Worm (Caenorhabditis elegans) whole organism, young adult: ENCODE data around the gene ttr-16.

ENCODE experiments used
- B0261.1 ChIP-seq: sonication (generic microtip); optimal IDR thresholded peaks from 2 replicates; lab custom pipeline; 2016; ENCODE audit warnings: mild to moderate bottlenecking, missing genetic modification characterization, moderate library complexity, missing compliant biosample characterization
- B0336.3 ChIP-seq: fragments of 200-800 bp; sonication (Bioruptor generic); IDR thresholded peaks from 2 replicates; pipeline ENCODE4 v1.3.6; 2022; ENCODE audit warnings: missing genetic modification characterization, missing compliant biosample characterization
- D2030.7 ChIP-seq: fragments of 200-800 bp; sonication (Bioruptor generic); IDR thresholded peaks from 2 replicates; pipeline ENCODE4 v1.3.6; 2022; ENCODE audit warnings: missing genetic modification reagents, missing genetic modification characterization, missing compliant biosample characterization
- F10E7.11 ChIP-seq: sonication (generic microtip); optimal IDR thresholded peaks from 2 replicates; lab custom pipeline; 2017; ENCODE audit warnings: mild to moderate bottlenecking, missing genetic modification characterization, moderate library complexity, missing compliant biosample characterization
- F22D6.2 ChIP-seq: sonication (generic microtip); optimal IDR thresholded peaks from 2 replicates; lab custom pipeline; 2016; ENCODE audit warnings: mild to moderate bottlenecking, missing genetic modification characterization, missing compliant biosample characterization
- F23B12.7 ChIP-seq: sonication (generic microtip); optimal IDR thresholded peaks from 2 replicates; lab custom pipeline; 2017; ENCODE audit warnings: missing genetic modification characterization, mild to moderate bottlenecking, missing compliant biosample characterization, antibody characterized with exemption, moderate library complexity; ENCODE audit not compliant: insufficient read depth
- K12H6.12 ChIP-seq: fragments of 200-800 bp; sonication (Bioruptor generic); optimal IDR thresholded peaks from 2 replicates; lab custom pipeline; 2018; ENCODE audit warnings: mild to moderate bottlenecking, missing genetic modification characterization, missing compliant biosample characterization
- T07F8.4 ChIP-seq: sonication (generic microtip); optimal IDR thresholded peaks from 2 replicates; lab custom pipeline; 2016; ENCODE audit warnings: mild to moderate bottlenecking, missing genetic modification characterization, moderate library complexity, missing compliant biosample characterization
- T26A5.8 ChIP-seq: sonication (generic microtip); optimal IDR thresholded peaks from 2 replicates; lab custom pipeline; 2016; ENCODE audit warnings: missing genetic modification characterization, missing compliant biosample characterization
- ZK185.1 ChIP-seq: sonication (generic microtip); optimal IDR thresholded peaks from 2 replicates; lab custom pipeline; 2016; ENCODE audit warnings: mild to moderate bottlenecking, missing genetic modification characterization, missing compliant biosample characterization; ENCODE audit not compliant: poor library complexity, severe bottlenecking
- athp-1 ChIP-seq: sonication (generic microtip); optimal IDR thresholded peaks from 2 replicates; lab custom pipeline; 2017; ENCODE audit warnings: mild to moderate bottlenecking, missing genetic modification characterization, missing compliant biosample characterization
- attf-3 ChIP-seq: fragments of 200-800 bp; sonication (Bioruptor generic); conservative IDR thresholded peaks from 2 replicates; pipeline ENCODE4 v1.3.6; 2022; ENCODE audit warnings: missing genetic modification reagents, missing genetic modification characterization, missing compliant biosample characterization
- bed-2 ChIP-seq: fragments of 200-800 bp; sonication (Bioruptor generic); IDR thresholded peaks from 2 replicates; pipeline ENCODE4 v1.3.6; 2022; ENCODE audit warnings: missing genetic modification reagents, missing genetic modification characterization, missing compliant biosample characterization
- cebp-2 ChIP-seq: fragments of 200-800 bp; sonication (Bioruptor generic); IDR thresholded peaks from 2 replicates; pipeline ENCODE4 v1.3.6; 2022; ENCODE audit warnings: missing genetic modification characterization, missing compliant biosample characterization
- ceh-79 ChIP-seq: sonication (generic microtip); optimal IDR thresholded peaks from 2 replicates; lab custom pipeline; 2017; ENCODE audit warnings: mild to moderate bottlenecking, missing genetic modification characterization, missing compliant biosample characterization
- die-1 ChIP-seq: sonication (generic microtip); optimal IDR thresholded peaks from 2 replicates; lab custom pipeline; 2016; ENCODE audit warnings: missing genotype, mild to moderate bottlenecking, missing genetic modification characterization, missing compliant biosample characterization
- dox-1 ChIP-seq: fragments of 200-800 bp; sonication (Bioruptor generic); IDR thresholded peaks from 2 replicates; pipeline ENCODE4 v1.3.6; 2022; ENCODE audit warnings: missing genetic modification reagents, missing genetic modification characterization, missing compliant biosample characterization
- efl-1 ChIP-seq: fragments of 150-350 bp; optimal IDR thresholded peaks from 2 replicates; lab custom pipeline; 2014; ENCODE audit warnings: missing biosample characterization, missing genetic modification reagents, missing genetic modification characterization
- egl-44 ChIP-seq: fragments of 200-800 bp; sonication (Bioruptor generic); IDR thresholded peaks from 2 replicates; pipeline ENCODE4 v1.3.6; 2022; ENCODE audit warnings: missing genetic modification reagents, missing genetic modification characterization, missing compliant biosample characterization
- him-1 ChIP-seq: sonication (generic microtip); optimal IDR thresholded peaks from 2 replicates; lab custom pipeline; 2016; ENCODE audit warnings: missing genotype, missing genetic modification reagents, missing genetic modification characterization, missing compliant biosample characterization
- hlh-12 ChIP-seq: sonication (generic microtip); optimal IDR thresholded peaks from 2 replicates; lab custom pipeline; 2016; ENCODE audit warnings: missing genetic modification characterization, missing compliant biosample characterization
- hlh-26 ChIP-seq: fragments of 200-800 bp; sonication (Bioruptor generic); conservative IDR thresholded peaks from 2 replicates; pipeline ENCODE4 v1.3.6; 2022; ENCODE audit warnings: missing genetic modification reagents, missing genetic modification characterization, missing compliant biosample characterization
- hmg-20 ChIP-seq: fragments of 200-800 bp; sonication (Bioruptor generic); IDR thresholded peaks from 2 replicates; pipeline ENCODE4 v1.3.6; 2022; ENCODE audit warnings: missing genetic modification reagents, missing genetic modification characterization, missing compliant biosample characterization
- hrde-1 ChIP-seq: sonication (generic microtip); optimal IDR thresholded peaks from 2 replicates; lab custom pipeline; 2016; ENCODE audit warnings: missing genetic modification characterization, mild to moderate bottlenecking, missing compliant biosample characterization, moderate library complexity, missing genotype, missing genetic modification reagents, borderline replicate concordance
- hsf-1 ChIP-seq: fragments of 200-800 bp; sonication (Bioruptor generic); IDR thresholded peaks from 2 replicates; pipeline ENCODE4 v1.3.6; 2022; ENCODE audit warnings: missing genetic modification reagents, missing genetic modification characterization, missing compliant biosample characterization
- lin-35 ChIP-seq, 3 experiments: fragments of 150-350 bp in 2 of 3; sonication (generic microtip) in 1 of 3; optimal IDR thresholded peaks; 2 replicates each; lab custom pipeline; 2014 to 2018; ENCODE audit warnings: missing biosample characterization in 3 of 3, missing genetic modification characterization in 3 of 3, missing genetic modification reagents in 3 of 3
- lsl-1 ChIP-seq: fragments of 200-800 bp; sonication (Bioruptor generic); optimal IDR thresholded peaks from 2 replicates; lab custom pipeline; 2018; ENCODE audit warnings: mild to moderate bottlenecking, missing genetic modification characterization, moderate library complexity, missing compliant biosample characterization
- lsy-27 ChIP-seq: sonication (generic microtip); optimal IDR thresholded peaks from 2 replicates; lab custom pipeline; 2017; ENCODE audit warnings: missing genetic modification characterization, mild to moderate bottlenecking, missing compliant biosample characterization, antibody characterized with exemption, missing genotype, borderline replicate concordance; ENCODE audit not compliant: insufficient read depth
- madf-10 ChIP-seq: sonication (generic microtip); optimal IDR thresholded peaks from 2 replicates; lab custom pipeline; 2016; ENCODE audit warnings: mild to moderate bottlenecking, missing genetic modification characterization, missing compliant biosample characterization
- mel-28 ChIP-seq: sonication (generic microtip); optimal IDR thresholded peaks from 2 replicates; lab custom pipeline; 2016; ENCODE audit warnings: borderline replicate concordance, mild to moderate bottlenecking, missing genetic modification characterization, missing compliant biosample characterization
- nfyb-1 ChIP-seq: fragments of 200-800 bp; sonication (Bioruptor generic); IDR thresholded peaks from 2 replicates; pipeline ENCODE4 v1.3.6; 2022; ENCODE audit warnings: missing genetic modification reagents, missing genetic modification characterization, missing compliant biosample characterization
- nhr-179 ChIP-seq: sonication (generic microtip); optimal IDR thresholded peaks from 2 replicates; lab custom pipeline; 2016; ENCODE audit warnings: mild to moderate bottlenecking, missing genetic modification characterization, missing compliant biosample characterization
- nhr-80 ChIP-seq: sonication (generic microtip); optimal IDR thresholded peaks from 2 replicates; lab custom pipeline; 2016; ENCODE audit warnings: missing genetic modification characterization, missing compliant biosample characterization
- nhr-90 ChIP-seq: sonication (generic microtip); optimal IDR thresholded peaks from 2 replicates; lab custom pipeline; 2016; ENCODE audit warnings: missing genotype, mild to moderate bottlenecking, missing genetic modification characterization, missing compliant biosample characterization
- rcor-1 ChIP-seq: fragments of 200-800 bp; sonication (Bioruptor generic); IDR thresholded peaks from 2 replicates; pipeline ENCODE4 v1.3.6; 2022; ENCODE audit warnings: missing genetic modification reagents, missing genetic modification characterization, missing compliant biosample characterization
- repo-1 ChIP-seq: sonication (generic microtip); optimal IDR thresholded peaks from 2 replicates; lab custom pipeline; 2017; ENCODE audit warnings: mild to moderate bottlenecking, missing genetic modification characterization, missing compliant biosample characterization
- snpc-3.4 ChIP-seq: sonication (generic microtip); optimal IDR thresholded peaks from 2 replicates; lab custom pipeline; 2017; ENCODE audit warnings: missing genetic modification characterization, mild to moderate bottlenecking, missing compliant biosample characterization, antibody characterized with exemption, moderate library complexity, missing genotype, missing genetic modification reagents
- somi-1 ChIP-seq: fragments of 200-800 bp; sonication (Bioruptor generic); optimal IDR thresholded peaks from 2 replicates; lab custom pipeline; 2018; ENCODE audit warnings: mild to moderate bottlenecking, missing genetic modification characterization, missing compliant biosample characterization
- tbp1 ChIP-seq: fragments of 200-800 bp; sonication (Bioruptor generic); optimal IDR thresholded peaks from 2 replicates; lab custom pipeline; 2018; ENCODE audit warnings: mild to moderate bottlenecking, missing genetic modification characterization, missing compliant biosample characterization
- tbx-9 ChIP-seq: sonication (generic microtip); optimal IDR thresholded peaks from 2 replicates; lab custom pipeline; 2016; ENCODE audit warnings: borderline replicate concordance, missing genetic modification characterization, inconsistent platforms, missing compliant biosample characterization
- ztf-22 ChIP-seq: fragments of 200-800 bp; sonication (Bioruptor generic); optimal IDR thresholded peaks from 2 replicates; lab custom pipeline; 2018; ENCODE audit warnings: mild to moderate bottlenecking, missing genetic modification characterization, moderate library complexity, missing compliant biosample characterization
- ztf-6 ChIP-seq: fragments of 200-800 bp; sonication (Bioruptor generic); IDR thresholded peaks from 2 replicates; pipeline ENCODE4 v1.3.6; 2022; ENCODE audit warnings: missing genetic modification reagents, missing genetic modification characterization, missing compliant biosample characterization

Gene ttr-16

ce11 chrIV:11109771-11110170 lies 45.8 kb upstream of the ttr-16 start, which contains the start of gene pigk-1 (continued):
- TF ChIP-seq K12H6.12 (tag; lab: Kevin White, UChicago): no peak
- TF ChIP-seq mel-28 (tag; lab: Kevin White, UChicago): no peak
- no peak for TF ChIP-seq lsy-27 (tag; lab: Kevin White, UChicago)
- TF ChIP-seq hmg-20 (GFP tag; lab: Robert Waterston, UW): no peak
- TF ChIP-seq bed-2 (GFP tag; lab: Robert Waterston, UW): no peak
- TF ChIP-seq repo-1 (tag; lab: Kevin White, UChicago): no peak
- no peak for TF ChIP-seq nhr-80 (tag; lab: Kevin White, UChicago)
- TF ChIP-seq F22D6.2 (tag; lab: Kevin White, UChicago): no peak
- no peak for TF ChIP-seq somi-1 (GFP tag; lab: Kevin White, UChicago)
- peak; percentile 28 for TF ChIP-seq athp-1 (tag; lab: Kevin White, UChicago)

DNA sequence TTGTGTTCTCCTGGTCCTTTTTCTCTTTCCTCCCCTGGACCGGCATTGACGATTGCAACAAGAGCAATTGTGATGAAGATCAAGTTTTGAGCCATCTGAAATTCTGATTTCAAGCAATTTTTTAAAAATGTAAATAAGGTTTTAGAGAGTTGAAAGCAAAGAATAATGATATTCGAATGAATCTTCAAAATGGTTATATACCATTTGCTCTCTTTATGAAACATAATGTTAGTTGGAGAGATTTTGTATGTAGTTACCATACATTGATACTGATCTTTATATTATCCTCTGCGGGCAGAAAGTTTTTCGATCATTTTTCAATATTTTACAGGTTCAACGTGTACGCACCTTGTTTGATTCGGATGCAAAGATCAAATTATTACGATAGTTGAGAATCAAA lies 41.8 kb upstream of the ttr-16 start, which contains the start of gene srlf-24:
TSS of gene srlf-24 (minus strand) at position 101 of the 400 bp plus-strand sequence.
- no peak for TF ChIP-seq B0261.1 (tag; lab: Kevin White, UChicago)
- no peak for TF ChIP-seq ztf-22 (GFP tag; lab: Kevin White, UChicago)
- no peak for TF ChIP-seq T07F8.4 (tag; lab: Kevin White, UChicago)
- TF ChIP-seq egl-44 (GFP tag; lab: Robert Waterston, UW): no peak
- no peak for TF ChIP-seq efl-1 (GFP tag; lab: Kevin White, UChicago)
- no peak for TF ChIP-seq B0336.3 (GFP tag; lab: Robert Waterston, UW)
- no peak for TF ChIP-seq F22D6.2 (tag; lab: Kevin White, UChicago)
- TF ChIP-seq attf-3 (GFP tag; lab: Robert Waterston, UW): no peak
- TF ChIP-seq cebp-2 (GFP tag; lab: Robert Waterston, UW): no peak
- TF ChIP-seq nhr-90 (tag; lab: Kevin White, UChicago): no peak
- TF ChIP-seq rcor-1 (GFP tag; lab: Robert Waterston, UW): no peak
- TF ChIP-seq madf-10 (tag; lab: Kevin White, UChicago): no peak
- TF ChIP-seq ztf-6: no peak
- no peak for TF ChIP-seq dox-1 (GFP tag; lab: Robert Waterston, UW)
- TF ChIP-seq nhr-80 (tag; lab: Kevin White, UChicago): no peak
- TF ChIP-seq D2030.7 (GFP tag; lab: Robert Waterston, UW): no peak
- no peak for TF ChIP-seq die-1 (tag; lab: Kevin White, UChicago)
- TF ChIP-seq nfyb-1 (GFP tag; lab: Robert Waterston, UW): no peak
- TF ChIP-seq ZK185.1: no peak
- TF ChIP-seq, all 124 proteins: peak for 0

DNA sequence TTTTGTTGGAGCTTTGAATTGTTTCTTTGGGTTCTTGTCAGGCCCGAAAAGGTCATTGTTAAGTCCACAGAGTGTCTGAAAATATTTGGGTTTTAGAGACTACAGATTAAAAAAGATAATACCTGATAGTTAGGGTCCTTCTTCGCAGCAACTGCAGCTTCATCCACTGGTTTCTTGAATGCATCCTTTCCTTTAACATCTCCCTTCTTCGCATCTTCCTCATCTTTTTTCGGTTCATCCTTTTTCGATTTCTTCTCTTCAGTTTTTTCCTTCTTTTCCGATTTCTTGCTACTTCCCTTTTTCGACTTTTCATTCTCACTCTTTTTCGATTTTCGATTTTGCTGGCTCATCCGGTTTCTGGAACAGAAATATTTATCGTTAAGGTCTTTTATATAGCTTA lies 39.6 kb upstream of the ttr-16 start:
- TF ChIP-seq lsl-1 (GFP tag; lab: Kevin White, UChicago): no peak
- no peak for TF ChIP-seq nhr-179 (tag; lab: Kevin White, UChicago)
- no peak for TF ChIP-seq T26A5.8
- no peak for TF ChIP-seq madf-10 (tag; lab: Kevin White, UChicago)
- TF ChIP-seq F23B12.7 (tag; lab: Kevin White, UChicago): no peak
- no peak for TF ChIP-seq tbx-9 (tag; lab: Kevin White, UChicago)
- no peak for TF ChIP-seq hsf-1 (GFP tag; lab: Robert Waterston, UW)
- no peak for TF ChIP-seq somi-1 (GFP tag; lab: Kevin White, UChicago)
- no peak for TF ChIP-seq hlh-26 (GFP tag; lab: Robert Waterston, UW)
- no peak for TF ChIP-seq B0261.1 (tag; lab: Kevin White, UChicago)
- TF ChIP-seq hrde-1 (tag; lab: Kevin White, UChicago): no peak
- TF ChIP-seq ceh-79: no peak
- no peak for TF ChIP-seq him-1 (tag; lab: Kevin White, UChicago)
- no peak for TF ChIP-seq D2030.7 (GFP tag; lab: Robert Waterston, UW)
- no peak for TF ChIP-seq hlh-12 (tag; lab: Kevin White, UChicago)
- TF ChIP-seq tbp1 (GFP tag; lab: Kevin White, UChicago): no peak
- no peak for TF ChIP-seq F10E7.11 (tag; lab: Kevin White, UChicago)
- no peak for TF ChIP-seq nfyb-1 (GFP tag; lab: Robert Waterston, UW)
- no peak for TF ChIP-seq lin-35 (GFP tag; optimal IDR thresholded peaks at IDR 0.05; lab: Kevin White, UChicago)
- TF ChIP-seq snpc-3.4 (tag; lab: Kevin White, UChicago): no peak
